Worm (Caenorhabditis elegans) whole organism, L1 larva: ENCODE measurements around the gene F31F4.11.

Experiments used
- C34B4.2 ChIP-seq: sonication (generic microtip); optimal IDR thresholded peaks from 2 replicates; lab custom pipeline; 2017; ENCODE audit warnings: mild to moderate bottlenecking, missing genetic modification characterization, missing compliant biosample characterization
- aha-1 ChIP-seq: fragments of 150-350 bp; optimal IDR thresholded peaks from 2 replicates; lab custom pipeline; 2014; ENCODE audit warnings: missing biosample characterization, missing genetic modification characterization
- ceh-90 ChIP-seq: sonication (generic microtip); optimal IDR thresholded peaks from 2 replicates; lab custom pipeline; 2016; ENCODE audit warnings: missing genetic modification characterization, missing compliant biosample characterization
- ces-1 ChIP-seq: fragments of 150-350 bp; optimal IDR thresholded peaks from 2 replicates; lab custom pipeline; 2014; ENCODE audit warnings: missing biosample characterization, missing genetic modification reagents, missing genetic modification characterization
- egl-13 ChIP-seq: sonication (generic microtip); optimal IDR thresholded peaks from 2 replicates; lab custom pipeline; 2016; ENCODE audit warnings: missing genotype, missing genetic modification reagents, missing genetic modification characterization, missing compliant biosample characterization
- elt-3 ChIP-seq, 6 experiments: fragments of 150-350 bp in 1 of 6; sonication (generic microtip); optimal IDR thresholded peaks; 2 replicates each; lab custom pipeline; 2017 to 2018; ENCODE audit warnings: missing biosample characterization in 6 of 6, missing genetic modification characterization in 6 of 6, inconsistent platforms in 1 of 6
- fkh-4 ChIP-seq: sonication (generic microtip); optimal IDR thresholded peaks from 2 replicates; lab custom pipeline; 2016; ENCODE audit warnings: missing compliant biosample characterization, missing genetic modification characterization, borderline replicate concordance
- fkh-8 ChIP-seq: sonication (generic microtip); optimal IDR thresholded peaks from 2 replicates; lab custom pipeline; 2016; ENCODE audit warnings: mild to moderate bottlenecking, missing genetic modification characterization, missing compliant biosample characterization
- grh-1 ChIP-seq: fragments of 200-800 bp; sonication (Bioruptor generic); IDR thresholded peaks from 2 replicates; pipeline ENCODE4 v1.3.6; 2022; ENCODE audit warnings: missing genetic modification reagents, missing genetic modification characterization, missing compliant biosample characterization
- hlh-17 ChIP-seq: fragments of 200-800 bp; sonication (Bioruptor generic); optimal IDR thresholded peaks from 2 replicates; lab custom pipeline; 2018; ENCODE audit warnings: missing genetic modification characterization, mild to moderate bottlenecking, missing compliant biosample characterization, moderate library complexity, borderline replicate concordance
- hpl-2 ChIP-seq: fragments of 150-350 bp; optimal IDR thresholded peaks from 2 replicates; lab custom pipeline; 2014; ENCODE audit warnings: missing biosample characterization, missing genetic modification reagents, missing genetic modification characterization
- irx-1 ChIP-seq: sonication (generic microtip); optimal IDR thresholded peaks from 2 replicates; lab custom pipeline; 2016; ENCODE audit warnings: missing genetic modification characterization, missing compliant biosample characterization
- lin-14 ChIP-seq: fragments of 200-800 bp; sonication (Bioruptor generic); optimal IDR thresholded peaks from 2 replicates; lab custom pipeline; 2018; ENCODE audit warnings: mild to moderate bottlenecking, missing genetic modification characterization, moderate library complexity, missing compliant biosample characterization
- lin-15B ChIP-seq: fragments of 150-350 bp; sonication (generic microtip); optimal IDR thresholded peaks from 3 replicates; lab custom pipeline; 2014; ENCODE audit warnings: missing biosample characterization, missing genetic modification characterization
- lin-35 ChIP-seq, 2 experiments: fragments of 150-350 bp; optimal IDR thresholded peaks; 2 replicates each; lab custom pipeline; 2014; ENCODE audit warnings: missing biosample characterization in 2 of 2, missing genetic modification characterization in 2 of 2, missing genetic modification reagents in 2 of 2
- lin-39 ChIP-seq: fragments of 150-350 bp; optimal IDR thresholded peaks from 2 replicates; lab custom pipeline; 2014; ENCODE audit warnings: missing biosample characterization, missing genetic modification reagents, missing genetic modification characterization
- lsy-2 ChIP-seq, 2 experiments: fragments of 150-350 bp; optimal IDR thresholded peaks; 2 replicates each; lab custom pipeline; 2014; ENCODE audit warnings: missing biosample characterization in 2 of 2, missing genetic modification characterization in 2 of 2
- mab-9 ChIP-seq: fragments of 200-800 bp; sonication (Bioruptor generic); IDR thresholded peaks from 2 replicates; pipeline ENCODE4 v1.3.6; 2022; ENCODE audit warnings: missing genetic modification reagents, missing genetic modification characterization, missing compliant biosample characterization
- mep-1 ChIP-seq: fragments of 150-350 bp; optimal IDR thresholded peaks from 2 replicates; lab custom pipeline; 2014; ENCODE audit warnings: missing biosample characterization, missing genetic modification characterization
- nhr-11 ChIP-seq: fragments of 150-350 bp; optimal IDR thresholded peaks from 2 replicates; lab custom pipeline; 2014; ENCODE audit warnings: missing biosample characterization, missing genetic modification characterization
- nhr-12 ChIP-seq: sonication (generic microtip); optimal IDR thresholded peaks from 2 replicates; lab custom pipeline; 2017; ENCODE audit warnings: missing biosample characterization, missing genetic modification characterization
- nhr-20 ChIP-seq: sonication (generic microtip); optimal IDR thresholded peaks from 2 replicates; lab custom pipeline; 2016; ENCODE audit warnings: mild to moderate bottlenecking, missing genetic modification characterization, missing compliant biosample characterization
- nhr-237 ChIP-seq: fragments of 150-350 bp; optimal IDR thresholded peaks from 2 replicates; lab custom pipeline; 2014; ENCODE audit warnings: missing biosample characterization, missing genetic modification characterization
- nhr-28 ChIP-seq: fragments of 150-350 bp; optimal IDR thresholded peaks from 2 replicates; lab custom pipeline; 2014; ENCODE audit warnings: missing biosample characterization, missing genetic modification characterization
- nhr-71 ChIP-seq: sonication (generic microtip); optimal IDR thresholded peaks from 2 replicates; lab custom pipeline; 2016; ENCODE audit warnings: mild to moderate bottlenecking, missing genetic modification characterization, moderate library complexity, missing compliant biosample characterization
- nhr-84 ChIP-seq: sonication (generic microtip); optimal IDR thresholded peaks from 2 replicates; lab custom pipeline; 2017; ENCODE audit warnings: missing biosample characterization, missing genetic modification characterization
- pax-3 ChIP-seq: fragments of 200-800 bp; sonication (Bioruptor generic); optimal IDR thresholded peaks from 2 replicates; lab custom pipeline; 2018; ENCODE audit warnings: mild to moderate bottlenecking, missing genetic modification characterization, moderate library complexity, missing compliant biosample characterization
- snpc-4 ChIP-seq: fragments of 150-350 bp; optimal IDR thresholded peaks from 2 replicates; lab custom pipeline; 2014; ENCODE audit warnings: missing biosample characterization, missing genetic modification characterization
- sox-4 ChIP-seq: sonication (generic microtip); optimal IDR thresholded peaks from 2 replicates; lab custom pipeline; 2016; ENCODE audit warnings: missing genetic modification characterization, missing compliant biosample characterization
- swsn-7 ChIP-seq: sonication (generic microtip); optimal IDR thresholded peaks from 2 replicates; lab custom pipeline; 2016; ENCODE audit warnings: missing genetic modification characterization, missing compliant biosample characterization
- unc-30 ChIP-seq: sonication (generic microtip); optimal IDR thresholded peaks from 2 replicates; lab custom pipeline; 2017; ENCODE audit warnings: missing biosample characterization, missing genetic modification characterization
- zip-4 ChIP-seq: fragments of 200-800 bp; sonication (Bioruptor generic); optimal IDR thresholded peaks from 2 replicates; lab custom pipeline; 2018; ENCODE audit warnings: mild to moderate bottlenecking, missing genetic modification characterization, moderate library complexity, missing compliant biosample characterization
- ztf-11 ChIP-seq, 2 experiments: sonication (generic microtip); optimal IDR thresholded peaks; 2 replicates each; lab custom pipeline; 2016 to 2017; ENCODE audit warnings: missing genetic modification characterization in 2 of 2, missing biosample characterization in 1 of 2, missing compliant biosample characterization in 1 of 2
- ztf-4 ChIP-seq: fragments of 150-350 bp; optimal IDR thresholded peaks from 2 replicates; lab custom pipeline; 2014; ENCODE audit warnings: missing biosample characterization, missing genetic modification characterization

Gene F31F4.11

DNA sequence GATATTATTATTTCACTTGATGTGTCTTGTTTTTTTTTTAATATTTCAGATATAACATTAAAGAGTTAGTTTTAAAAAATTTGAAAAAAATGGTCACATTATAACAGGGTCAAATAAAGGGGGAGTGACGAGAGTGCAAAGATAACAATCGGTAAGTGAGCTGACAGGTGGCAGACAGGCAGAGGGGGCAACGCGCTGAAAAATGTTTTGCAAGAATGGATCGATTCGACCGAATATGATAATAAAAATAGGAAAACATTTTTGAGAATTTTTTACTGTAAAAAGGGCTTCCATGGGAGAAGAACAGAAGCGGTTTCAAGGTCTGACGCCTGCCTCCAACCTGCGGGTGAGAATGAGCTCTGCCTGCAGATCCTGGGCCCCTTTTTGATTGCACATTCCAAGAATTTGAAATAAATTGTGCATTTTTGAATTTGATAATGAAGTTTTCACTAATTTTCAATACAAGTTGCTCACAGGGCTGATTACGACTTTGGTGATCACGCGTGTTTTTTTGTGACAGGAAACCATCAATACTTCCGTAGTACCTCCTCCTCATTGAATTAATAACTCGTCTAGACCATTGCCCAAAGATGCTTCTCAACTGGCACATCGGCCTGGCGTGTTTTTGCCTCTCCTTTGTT, 35.4 kb upstream of the F31F4.11 start, which contains the start of the genes ugt-29 and srx-5:
TSS of gene ugt-29 (minus strand) at position 101 of the 641 bp plus-strand sequence.
TSS of gene srx-5 (plus strand) at position 591 of the 641 bp plus-strand sequence.
- TF ChIP-seq hpl-2 (GFP tag; lab: Kevin White, UChicago) (no peak), nhr-11 (tag; lab: Kevin White, UChicago) (no peak), lin-39 (no peak), ceh-90 (tag; lab: Kevin White, UChicago) (no peak), irx-1 (tag; lab: Kevin White, UChicago) (no peak), sox-4 (tag; lab: Kevin White, UChicago) (no peak), unc-30 (tag; lab: Kevin White, UChicago) (no peak), lsy-2 (tag; optimal IDR thresholded peaks at IDR 0.05; lab: Kevin White, UChicago) (no peak), lin-15B (no peak), elt-3 (tag; optimal IDR thresholded peaks at IDR 0.05; lab: Kevin White, UChicago) (no peak), snpc-4 (tag; lab: Kevin White, UChicago) (no peak), hlh-17 (no peak), nhr-28 (tag; lab: Kevin White, UChicago) (no peak), nhr-237 (no peak), lin-14 (GFP tag; lab: Kevin White, UChicago) (no peak), nhr-12 (tag; lab: Kevin White, UChicago) (no peak)
- TF ChIP-seq, all 84 proteins: peak for 0

DNA sequence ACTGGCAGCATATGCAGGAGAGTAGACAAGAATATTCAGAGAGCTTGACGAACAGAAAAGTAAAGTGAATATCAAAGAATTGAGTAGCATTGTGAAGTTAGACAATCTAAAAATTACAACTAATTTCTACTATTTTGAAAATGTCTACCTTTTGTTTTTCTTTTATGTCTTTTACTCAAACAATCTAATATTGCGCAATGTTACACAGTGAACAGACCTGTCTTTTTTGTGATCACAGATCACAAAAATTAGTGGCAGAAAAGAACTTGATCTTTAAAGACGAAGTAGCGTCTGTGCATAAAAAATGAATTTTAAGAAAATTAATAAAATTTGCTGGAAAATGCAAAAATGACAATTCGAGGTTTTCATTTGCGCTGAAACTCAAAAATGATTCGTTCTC, 34.8 kb upstream of the F31F4.11 start:
- no peak for TF ChIP-seq lin-15B
- TF ChIP-seq lin-35 (GFP tag; optimal IDR thresholded peaks at IDR 0.05; lab: Kevin White, UChicago) = no peak
- TF ChIP-seq, all 84 proteins: peak for 0

DNA sequence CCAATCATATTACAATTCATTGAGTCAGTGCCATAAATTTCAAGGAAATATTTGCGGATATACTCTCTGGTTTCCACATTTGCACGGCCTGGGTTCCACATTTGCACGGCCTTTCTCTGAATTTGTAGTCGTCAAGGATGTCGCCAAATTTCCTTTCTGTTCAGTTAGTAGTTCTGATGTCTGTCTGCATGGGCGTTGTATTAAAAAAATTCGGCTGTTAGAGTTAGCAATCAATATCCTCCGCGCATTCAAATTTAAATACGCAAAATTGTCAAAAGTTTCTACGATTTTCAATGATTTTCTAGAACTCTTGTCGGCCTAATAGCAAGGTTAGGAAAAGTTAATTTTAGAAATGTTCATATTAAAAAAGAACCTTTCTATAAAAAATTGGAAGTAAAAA, 31.7 kb upstream of the F31F4.11 start, which contains the start of gene srj-52:
TSS of gene srj-52 (minus strand) at position 101 of the 400 bp plus-strand sequence.
- TF ChIP-seq zip-4 (no peak), lin-39 (no peak), nhr-20 (tag; lab: Kevin White, UChicago) (no peak), pax-3 (tag; lab: Kevin White, UChicago) (no peak), ztf-4 (tag; lab: Kevin White, UChicago) (no peak), mep-1 (tag; lab: Kevin White, UChicago) (no peak), fkh-4 (no peak), nhr-12 (tag; lab: Kevin White, UChicago) (no peak), egl-13 (tag; lab: Kevin White, UChicago) (no peak), grh-1 (no peak), mab-9 (GFP tag; lab: Robert Waterston, UW) (no peak), aha-1 (tag; lab: Kevin White, UChicago) (no peak), C34B4.2 (tag; lab: Kevin White, UChicago) (no peak), lin-14 (GFP tag; lab: Kevin White, UChicago) (no peak), swsn-7 (no peak), nhr-84 (tag; lab: Kevin White, UChicago) (no peak), ztf-11 (tag; optimal IDR thresholded peaks at IDR 0.05; lab: Kevin White, UChicago) (no peak), ces-1 (GFP tag; lab: Kevin White, UChicago) (no peak), nhr-71 (tag; lab: Kevin White, UChicago) (no peak), sox-4 (tag; lab: Kevin White, UChicago) (no peak)
- TF ChIP-seq, all 84 proteins: peak for 0

DNA sequence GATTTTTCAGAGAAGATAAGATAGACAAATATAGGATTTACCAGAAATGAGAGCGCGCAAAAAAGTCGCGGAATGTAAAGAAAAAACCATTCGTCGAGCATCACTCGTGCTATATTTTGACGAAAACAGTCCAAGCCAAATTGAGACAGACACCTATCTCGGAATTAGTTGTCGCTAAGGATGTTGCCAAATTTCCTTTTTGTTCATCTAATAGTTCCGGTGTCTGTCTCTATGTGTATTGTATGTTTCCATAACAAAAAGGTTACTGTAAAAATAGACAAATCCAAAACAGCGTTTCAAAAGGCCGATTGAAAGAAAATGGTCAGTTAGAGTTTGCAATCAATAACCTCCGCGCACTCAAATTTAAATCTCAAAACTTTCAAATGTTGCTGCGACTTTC, 30.4 kb upstream of the F31F4.11 start, which contains the start of gene srj-53:
TSS of gene srj-53 (minus strand) at position 101 of the 400 bp plus-strand sequence.
- no peak for TF ChIP-seq fkh-8 (tag; lab: Kevin White, UChicago)
